Worm (Caenorhabditis elegans) whole organism, L3 larva: ENCODE data around the gene hgap-2.

ENCODE experiments used
- R02D3.7 ChIP-seq: fragments of 150-350 bp; optimal IDR thresholded peaks from 2 replicates; lab custom pipeline; 2014; ENCODE audit warnings: missing biosample characterization, missing genetic modification characterization
- ZK546.5 ChIP-seq: sonication (generic microtip); optimal IDR thresholded peaks from 2 replicates; lab custom pipeline; 2017; ENCODE audit warnings: missing biosample characterization, missing genetic modification characterization
- aly-2 ChIP-seq: fragments of 150-350 bp; optimal IDR thresholded peaks from 2 replicates; lab custom pipeline; 2014; ENCODE audit warnings: missing biosample characterization, missing genetic modification characterization
- ceh-16 ChIP-seq: sonication (generic microtip); optimal IDR thresholded peaks from 2 replicates; lab custom pipeline; 2017; ENCODE audit warnings: missing biosample characterization, missing genetic modification characterization
- ceh-28 ChIP-seq: fragments of 150-350 bp; optimal IDR thresholded peaks from 2 replicates; lab custom pipeline; 2014; ENCODE audit warnings: missing biosample characterization, missing genetic modification reagents, missing genetic modification characterization
- ceh-82 ChIP-seq: fragments of 150-350 bp; optimal IDR thresholded peaks from 2 replicates; lab custom pipeline; 2014; ENCODE audit warnings: missing biosample characterization, missing genetic modification characterization
- egl-27 ChIP-seq: sonication (generic microtip); optimal IDR thresholded peaks from 4 replicates; lab custom pipeline; 2017; ENCODE audit warnings: missing biosample characterization, missing genetic modification reagents, missing genetic modification characterization
- egl-5 ChIP-seq: fragments of 150-350 bp; optimal IDR thresholded peaks from 2 replicates; lab custom pipeline; 2017; ENCODE audit warnings: missing biosample characterization, missing genetic modification reagents, missing genetic modification characterization, inconsistent platforms
- elt-2 ChIP-seq: sonication (generic microtip); optimal IDR thresholded peaks from 2 replicates; lab custom pipeline; 2016; ENCODE audit warnings: missing genetic modification reagents, mild to moderate bottlenecking, missing genetic modification characterization, missing compliant biosample characterization
- elt-3 ChIP-seq, 3 experiments: fragments of 150-350 bp in 1 of 3; sonication (generic microtip) in 2 of 3; optimal IDR thresholded peaks; 2 replicates in 2 of 3; 4 replicates in 1 of 3; lab custom pipeline; 2014 to 2017; ENCODE audit warnings: missing biosample characterization in 3 of 3, missing genetic modification characterization in 3 of 3
- eor-1 ChIP-seq, 2 experiments: fragments of 150-350 bp; optimal IDR thresholded peaks; 2 replicates each; lab custom pipeline; 2014 to 2018; ENCODE audit warnings: missing biosample characterization in 2 of 2, missing genetic modification characterization in 2 of 2
- fkh-10 ChIP-seq: sonication (generic microtip); optimal IDR thresholded peaks from 2 replicates; lab custom pipeline; 2017; ENCODE audit warnings: missing biosample characterization, missing genetic modification reagents, missing genetic modification characterization
- fkh-2 ChIP-seq: fragments of 150-350 bp; optimal IDR thresholded peaks from 2 replicates; lab custom pipeline; 2014; ENCODE audit warnings: missing biosample characterization, missing genetic modification reagents, missing genetic modification characterization
- fos-1 ChIP-seq: fragments of 150-350 bp; optimal IDR thresholded peaks from 2 replicates; lab custom pipeline; 2014; ENCODE audit warnings: missing biosample characterization, missing genetic modification characterization
- hmg-11 ChIP-seq: sonication (generic microtip); optimal IDR thresholded peaks from 2 replicates; lab custom pipeline; 2016; ENCODE audit warnings: missing genetic modification characterization, missing compliant biosample characterization
- lin-15B ChIP-seq: fragments of 150-350 bp; optimal IDR thresholded peaks from 2 replicates; lab custom pipeline; 2014; ENCODE audit warnings: missing biosample characterization, missing genetic modification characterization
- lin-39 ChIP-seq: fragments of 150-350 bp; optimal IDR thresholded peaks from 2 replicates; lab custom pipeline; 2018; ENCODE audit warnings: missing biosample characterization, missing genetic modification reagents, missing genetic modification characterization
- lsy-12 ChIP-seq: sonication (generic microtip); optimal IDR thresholded peaks from 2 replicates; lab custom pipeline; 2016; ENCODE audit warnings: mild to moderate bottlenecking, missing genetic modification characterization, missing compliant biosample characterization
- mdl-1 ChIP-seq: fragments of 150-350 bp; optimal IDR thresholded peaks from 2 replicates; lab custom pipeline; 2014; ENCODE audit warnings: missing biosample characterization, missing genetic modification characterization
- mml-1 ChIP-seq: fragments of 150-350 bp; sonication (generic microtip); optimal IDR thresholded peaks from 3 replicates; lab custom pipeline; 2014; ENCODE audit warnings: missing biosample characterization, missing genetic modification characterization
- nfya-1 ChIP-seq: sonication (generic microtip); optimal IDR thresholded peaks from 2 replicates; lab custom pipeline; 2017; ENCODE audit warnings: missing genetic modification characterization, mild to moderate bottlenecking, missing compliant biosample characterization, antibody characterized with exemption, moderate library complexity; ENCODE audit not compliant: insufficient read depth
- nhr-11 ChIP-seq: fragments of 150-350 bp; optimal IDR thresholded peaks from 2 replicates; lab custom pipeline; 2014; ENCODE audit warnings: missing biosample characterization, missing genetic modification characterization
- nhr-12 ChIP-seq: fragments of 150-350 bp; optimal IDR thresholded peaks from 2 replicates; lab custom pipeline; 2014; ENCODE audit warnings: missing biosample characterization, missing genetic modification characterization
- nhr-237 ChIP-seq: fragments of 150-350 bp; optimal IDR thresholded peaks from 2 replicates; lab custom pipeline; 2014; ENCODE audit warnings: missing biosample characterization, missing genetic modification characterization
- nhr-25 ChIP-seq: sonication (generic microtip); optimal IDR thresholded peaks from 2 replicates; lab custom pipeline; 2017; ENCODE audit warnings: missing biosample characterization, missing genetic modification characterization
- nhr-28 ChIP-seq: fragments of 150-350 bp; optimal IDR thresholded peaks from 2 replicates; lab custom pipeline; 2014; ENCODE audit warnings: missing biosample characterization, missing genetic modification characterization
- nhr-43 ChIP-seq: sonication (generic microtip); optimal IDR thresholded peaks from 2 replicates; lab custom pipeline; 2016; ENCODE audit warnings: mild to moderate bottlenecking, missing genetic modification characterization, missing compliant biosample characterization; ENCODE audit not compliant: poor library complexity, severe bottlenecking
- nhr-67 ChIP-seq: fragments of 150-350 bp; optimal IDR thresholded peaks from 2 replicates; lab custom pipeline; 2014; ENCODE audit warnings: missing biosample characterization, missing genetic modification characterization
- nhr-77 ChIP-seq: fragments of 150-350 bp; optimal IDR thresholded peaks from 2 replicates; lab custom pipeline; 2014; ENCODE audit warnings: missing biosample characterization, missing genetic modification characterization
- pha-4 ChIP-seq: fragments of 150-350 bp; optimal IDR thresholded peaks from 2 replicates; lab custom pipeline; 2014; ENCODE audit warnings: missing biosample characterization, missing genetic modification reagents, missing genetic modification characterization
- pqm-1 ChIP-seq: fragments of 150-350 bp; optimal IDR thresholded peaks from 2 replicates; lab custom pipeline; 2017; ENCODE audit warnings: missing biosample characterization, missing genetic modification characterization, inconsistent platforms
- skn-1 ChIP-seq: fragments of 150-350 bp; optimal IDR thresholded peaks from 2 replicates; lab custom pipeline; 2014; ENCODE audit warnings: missing biosample characterization, missing genetic modification characterization
- snpc-4 ChIP-seq: fragments of 150-350 bp; optimal IDR thresholded peaks from 2 replicates; lab custom pipeline; 2014; ENCODE audit warnings: missing biosample characterization, missing genetic modification characterization
- unc-39 ChIP-seq: sonication (generic microtip); optimal IDR thresholded peaks from 4 replicates; lab custom pipeline; 2017; ENCODE audit warnings: missing biosample characterization, missing genetic modification characterization
- unc-62 ChIP-seq: fragments of 150-350 bp; sonication (generic microtip); optimal IDR thresholded peaks from 4 replicates; lab custom pipeline; 2014; ENCODE audit warnings: missing biosample characterization, missing genetic modification reagents, missing genetic modification characterization

hgap-2 gene

DNA sequence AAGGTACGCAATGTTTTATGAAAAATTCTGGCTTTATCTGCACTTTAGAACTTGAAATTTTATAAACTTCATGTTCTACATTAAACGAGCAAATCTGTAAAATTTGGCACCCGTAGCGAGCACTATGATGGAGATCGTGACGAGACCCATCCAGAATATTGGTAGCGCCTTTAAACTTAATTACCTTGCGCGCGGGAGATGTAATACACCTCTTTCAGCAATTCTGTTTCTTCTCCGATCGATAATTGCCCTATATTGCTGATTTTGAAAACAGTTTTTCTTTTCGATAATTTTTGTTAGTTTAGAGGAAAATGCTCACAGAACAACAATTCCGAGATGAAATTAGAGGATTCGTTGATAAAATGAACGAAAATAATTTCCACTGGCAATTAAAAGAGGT is 25.9 kb downstream of the hgap-2 start, which contains the start of gene atg-10:
Gene atg-10 (plus strand): TSS at position 301 of the 400 bp plus-strand sequence.
- TF ChIP-seq nhr-43: no peak
- TF ChIP-seq lin-39 (tag; lab: Kevin White, UChicago): no peak
- no peak for TF ChIP-seq ceh-16 (tag; lab: Kevin White, UChicago)
- no peak for TF ChIP-seq mdl-1 (tag; lab: Kevin White, UChicago)
- no peak for TF ChIP-seq unc-62 (GFP tag; lab: Kevin White, UChicago)
- TF ChIP-seq elt-3 (tag; optimal IDR thresholded peaks at IDR 0.05; lab: Kevin White, UChicago): no peak
- no peak for TF ChIP-seq nhr-25 (tag; lab: Kevin White, UChicago)
- TF ChIP-seq snpc-4 (tag; lab: Kevin White, UChicago): no peak
- TF ChIP-seq unc-39 (tag; lab: Kevin White, UChicago): no peak
- no peak for TF ChIP-seq fkh-2
- no peak for TF ChIP-seq skn-1 (tag; lab: Kevin White, UChicago)
- no peak for TF ChIP-seq ZK546.5 (tag; lab: Kevin White, UChicago)
- no peak for TF ChIP-seq lin-15B (tag; lab: Kevin White, UChicago)
- TF ChIP-seq fkh-10 (GFP tag; lab: Kevin White, UChicago): no peak
- TF ChIP-seq nhr-237: no peak
- no peak for TF ChIP-seq R02D3.7 (tag; lab: Kevin White, UChicago)
- TF ChIP-seq hmg-11: no peak
- TF ChIP-seq pqm-1 (tag; lab: Kevin White, UChicago): no peak
- TF ChIP-seq fos-1 (tag; lab: Kevin White, UChicago): no peak
- TF ChIP-seq, all 47 proteins: peak for 0

DNA sequence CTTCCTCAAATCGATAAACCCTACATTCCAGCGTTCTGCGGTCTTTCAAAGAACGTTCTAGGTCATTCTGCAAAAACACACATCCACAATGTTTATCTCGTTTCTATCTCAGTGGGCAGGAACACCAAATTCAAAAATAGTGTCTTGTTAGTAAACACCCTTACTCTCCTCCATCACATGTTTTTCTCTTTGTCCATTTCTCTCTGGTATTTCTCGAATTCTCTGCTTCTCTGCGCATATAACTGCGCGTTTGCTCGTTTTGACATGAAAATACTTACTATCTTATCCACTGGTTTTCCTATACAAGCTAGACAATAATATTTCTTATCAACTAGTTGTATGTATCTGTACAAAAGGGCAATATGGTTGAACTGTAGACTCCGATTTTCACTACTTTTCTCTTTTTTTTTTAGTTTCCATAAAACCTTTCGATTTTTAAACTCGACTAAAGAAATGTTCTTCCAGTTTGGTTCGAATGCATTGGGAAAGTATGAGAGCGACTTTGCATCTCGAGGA is 34.0 kb downstream of the hgap-2 start, which contains the start of gene pyr-1:
Gene pyr-1 (plus strand): TSS at position 466 of the 516 bp plus-strand sequence.
- no peak for TF ChIP-seq lsy-12 (tag; lab: Kevin White, UChicago)
- no peak for TF ChIP-seq nfya-1 (tag; lab: Kevin White, UChicago)
- TF ChIP-seq nhr-28 (tag; lab: Kevin White, UChicago): no peak
- no peak for TF ChIP-seq ceh-82 (tag; lab: Kevin White, UChicago)
- TF ChIP-seq egl-5 (tag; lab: Kevin White, UChicago): peak; percentile 58
- TF ChIP-seq elt-3 (tag; optimal IDR thresholded peaks at IDR 0.05; lab: Kevin White, UChicago): no peak
- no peak for TF ChIP-seq nhr-25 (tag; lab: Kevin White, UChicago)
- TF ChIP-seq mml-1 (tag; lab: Kevin White, UChicago): no peak
- no peak for TF ChIP-seq egl-27 (tag; lab: Kevin White, UChicago)
- no peak for TF ChIP-seq nhr-77 (tag; lab: Kevin White, UChicago)
- TF ChIP-seq unc-39 (tag; lab: Kevin White, UChicago): no peak
- TF ChIP-seq lin-15B (tag; lab: Kevin White, UChicago): no peak
- no peak for TF ChIP-seq pqm-1 (tag; lab: Kevin White, UChicago)
- no peak for TF ChIP-seq R02D3.7 (tag; lab: Kevin White, UChicago)
- TF ChIP-seq eor-1 (tag; optimal IDR thresholded peaks at IDR 0.05; lab: Kevin White, UChicago): no peak
- TF ChIP-seq aly-2: no peak
- TF ChIP-seq elt-2: peak; percentile 9
- no peak for TF ChIP-seq hmg-11
- TF ChIP-seq unc-62 (GFP tag; lab: Kevin White, UChicago): no peak
- no peak for TF ChIP-seq nhr-11 (tag; lab: Kevin White, UChicago)
- TF ChIP-seq mdl-1 (tag; lab: Kevin White, UChicago): no peak
- TF ChIP-seq pha-4 (tag; lab: Kevin White, UChicago): peak; percentile 91
- TF ChIP-seq ceh-16 (tag; lab: Kevin White, UChicago): no peak
- no peak for TF ChIP-seq ceh-28 (tag; lab: Kevin White, UChicago)
- TF ChIP-seq lin-39 (tag; lab: Kevin White, UChicago): no peak
- no peak for TF ChIP-seq nhr-12 (tag; lab: Kevin White, UChicago)

DNA sequence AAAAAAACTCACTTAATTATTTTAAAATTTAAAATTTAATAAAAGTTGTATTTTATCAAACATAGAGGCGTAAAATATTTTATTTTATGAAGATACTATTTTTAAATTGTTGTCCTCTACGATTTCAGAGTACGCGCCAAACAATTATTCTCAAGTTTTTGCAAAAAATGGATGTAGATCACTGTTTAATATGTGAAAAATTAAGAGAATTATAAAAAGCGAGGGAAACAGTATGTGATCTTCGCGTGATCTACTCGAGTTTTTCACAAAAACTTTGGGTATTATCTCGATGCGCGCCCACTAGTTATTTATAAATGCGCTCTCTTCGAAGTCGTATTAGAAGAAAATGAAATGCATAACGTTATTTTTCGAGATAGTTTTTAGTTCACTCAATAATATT is 35.9 kb downstream of the hgap-2 start:
- TF ChIP-seq lin-39 (tag; lab: Kevin White, UChicago): no peak
- no peak for TF ChIP-seq nhr-67
- TF ChIP-seq fkh-2: no peak
- no peak for TF ChIP-seq pha-4 (tag; lab: Kevin White, UChicago)

DNA sequence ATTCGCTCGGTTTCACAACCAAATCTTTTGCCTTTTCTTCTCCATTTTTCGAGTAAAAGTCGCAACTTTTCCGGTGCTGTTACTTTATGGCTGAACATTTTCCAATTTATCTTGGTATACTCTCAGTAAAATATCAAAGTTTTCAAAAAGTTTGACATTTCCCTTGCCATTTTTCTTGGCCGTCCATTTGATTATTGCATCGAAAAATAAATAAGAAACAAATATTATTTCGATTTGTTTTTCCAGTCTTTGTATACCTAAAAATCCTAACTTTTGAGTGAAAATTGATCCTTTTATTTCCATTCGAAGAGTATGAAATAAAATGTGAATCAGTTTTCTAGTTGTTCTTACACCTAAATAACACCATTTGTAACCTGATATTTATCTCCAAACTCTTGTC is 38.3 kb downstream of the hgap-2 start:
- TF ChIP-seq nhr-28 (tag; lab: Kevin White, UChicago): no peak
- TF ChIP-seq ceh-16 (tag; lab: Kevin White, UChicago): no peak
- no peak for TF ChIP-seq fos-1 (tag; lab: Kevin White, UChicago)
- no peak for TF ChIP-seq hmg-11
